Worm (Caenorhabditis elegans) whole organism, L3 larva: ENCODE results near the gene mig-22.

Experiments
- R02D3.7 ChIP-seq: fragments of 150-350 bp; optimal IDR thresholded peaks from 2 replicates; lab custom pipeline; 2014; ENCODE audit warnings: missing biosample characterization, missing genetic modification characterization
- ZK546.5 ChIP-seq: sonication (generic microtip); optimal IDR thresholded peaks from 2 replicates; lab custom pipeline; 2017; ENCODE audit warnings: missing biosample characterization, missing genetic modification characterization
- aly-2 ChIP-seq: fragments of 150-350 bp; optimal IDR thresholded peaks from 2 replicates; lab custom pipeline; 2014; ENCODE audit warnings: missing biosample characterization, missing genetic modification characterization
- ama-1 ChIP-seq: fragments of 150-350 bp; optimal IDR thresholded peaks from 2 replicates; lab custom pipeline; 2018
- ceh-16 ChIP-seq: sonication (generic microtip); optimal IDR thresholded peaks from 2 replicates; lab custom pipeline; 2017; ENCODE audit warnings: missing biosample characterization, missing genetic modification characterization
- ceh-28 ChIP-seq: fragments of 150-350 bp; optimal IDR thresholded peaks from 2 replicates; lab custom pipeline; 2014; ENCODE audit warnings: missing biosample characterization, missing genetic modification reagents, missing genetic modification characterization
- ceh-82 ChIP-seq: fragments of 150-350 bp; optimal IDR thresholded peaks from 2 replicates; lab custom pipeline; 2014; ENCODE audit warnings: missing biosample characterization, missing genetic modification characterization
- ceh-9 ChIP-seq: sonication (generic microtip); optimal IDR thresholded peaks from 2 replicates; lab custom pipeline; 2018; ENCODE audit warnings: missing biosample characterization, missing genetic modification characterization
- daf-12 ChIP-seq: fragments of 150-350 bp; optimal IDR thresholded peaks from 2 replicates; lab custom pipeline; 2014; ENCODE audit warnings: missing biosample characterization, missing genetic modification reagents, missing genetic modification characterization
- egl-27 ChIP-seq: sonication (generic microtip); optimal IDR thresholded peaks from 4 replicates; lab custom pipeline; 2017; ENCODE audit warnings: missing biosample characterization, missing genetic modification reagents, missing genetic modification characterization
- egl-5 ChIP-seq: fragments of 150-350 bp; optimal IDR thresholded peaks from 2 replicates; lab custom pipeline; 2017; ENCODE audit warnings: missing biosample characterization, missing genetic modification reagents, missing genetic modification characterization, inconsistent platforms
- elt-1 ChIP-seq: fragments of 150-350 bp; optimal IDR thresholded peaks from 2 replicates; lab custom pipeline; 2014; ENCODE audit warnings: missing biosample characterization, missing genetic modification characterization
- elt-2 ChIP-seq: sonication (generic microtip); optimal IDR thresholded peaks from 2 replicates; lab custom pipeline; 2016; ENCODE audit warnings: missing genetic modification reagents, mild to moderate bottlenecking, missing genetic modification characterization, missing compliant biosample characterization
- elt-3 ChIP-seq, 3 experiments: fragments of 150-350 bp in 1 of 3; sonication (generic microtip) in 2 of 3; optimal IDR thresholded peaks; 2 replicates in 2 of 3; 4 replicates in 1 of 3; lab custom pipeline; 2014 to 2017; ENCODE audit warnings: missing biosample characterization in 3 of 3, missing genetic modification characterization in 3 of 3
- eor-1 ChIP-seq, 2 experiments: fragments of 150-350 bp; optimal IDR thresholded peaks; 2 replicates each; lab custom pipeline; 2014 to 2018; ENCODE audit warnings: missing biosample characterization in 2 of 2, missing genetic modification characterization in 2 of 2
- fkh-10 ChIP-seq: sonication (generic microtip); optimal IDR thresholded peaks from 2 replicates; lab custom pipeline; 2017; ENCODE audit warnings: missing biosample characterization, missing genetic modification reagents, missing genetic modification characterization
- fkh-2 ChIP-seq: fragments of 150-350 bp; optimal IDR thresholded peaks from 2 replicates; lab custom pipeline; 2014; ENCODE audit warnings: missing biosample characterization, missing genetic modification reagents, missing genetic modification characterization
- fos-1 ChIP-seq: fragments of 150-350 bp; optimal IDR thresholded peaks from 2 replicates; lab custom pipeline; 2014; ENCODE audit warnings: missing biosample characterization, missing genetic modification characterization
- hmg-11 ChIP-seq: sonication (generic microtip); optimal IDR thresholded peaks from 2 replicates; lab custom pipeline; 2016; ENCODE audit warnings: missing genetic modification characterization, missing compliant biosample characterization
- jun-1 ChIP-seq: fragments of 150-350 bp; optimal IDR thresholded peaks from 2 replicates; lab custom pipeline; 2014; ENCODE audit warnings: missing biosample characterization, missing genetic modification reagents, missing genetic modification characterization
- lin-15B ChIP-seq: fragments of 150-350 bp; optimal IDR thresholded peaks from 2 replicates; lab custom pipeline; 2014; ENCODE audit warnings: missing biosample characterization, missing genetic modification characterization
- lin-39 ChIP-seq: fragments of 150-350 bp; optimal IDR thresholded peaks from 2 replicates; lab custom pipeline; 2018; ENCODE audit warnings: missing biosample characterization, missing genetic modification reagents, missing genetic modification characterization
- lsy-12 ChIP-seq: sonication (generic microtip); optimal IDR thresholded peaks from 2 replicates; lab custom pipeline; 2016; ENCODE audit warnings: mild to moderate bottlenecking, missing genetic modification characterization, missing compliant biosample characterization
- mdl-1 ChIP-seq: fragments of 150-350 bp; optimal IDR thresholded peaks from 2 replicates; lab custom pipeline; 2014; ENCODE audit warnings: missing biosample characterization, missing genetic modification characterization
- mml-1 ChIP-seq: fragments of 150-350 bp; sonication (generic microtip); optimal IDR thresholded peaks from 3 replicates; lab custom pipeline; 2014; ENCODE audit warnings: missing biosample characterization, missing genetic modification characterization
- nfya-1 ChIP-seq: sonication (generic microtip); optimal IDR thresholded peaks from 2 replicates; lab custom pipeline; 2017; ENCODE audit warnings: missing genetic modification characterization, mild to moderate bottlenecking, missing compliant biosample characterization, antibody characterized with exemption, moderate library complexity; ENCODE audit not compliant: insufficient read depth
- nhr-11 ChIP-seq: fragments of 150-350 bp; optimal IDR thresholded peaks from 2 replicates; lab custom pipeline; 2014; ENCODE audit warnings: missing biosample characterization, missing genetic modification characterization
- nhr-12 ChIP-seq: fragments of 150-350 bp; optimal IDR thresholded peaks from 2 replicates; lab custom pipeline; 2014; ENCODE audit warnings: missing biosample characterization, missing genetic modification characterization
- nhr-23 ChIP-seq: fragments of 150-350 bp; optimal IDR thresholded peaks from 2 replicates; lab custom pipeline; 2014; ENCODE audit warnings: missing biosample characterization, missing genetic modification reagents, missing genetic modification characterization
- nhr-237 ChIP-seq: fragments of 150-350 bp; optimal IDR thresholded peaks from 2 replicates; lab custom pipeline; 2014; ENCODE audit warnings: missing biosample characterization, missing genetic modification characterization
- nhr-25 ChIP-seq: sonication (generic microtip); optimal IDR thresholded peaks from 2 replicates; lab custom pipeline; 2017; ENCODE audit warnings: missing biosample characterization, missing genetic modification characterization
- nhr-28 ChIP-seq: fragments of 150-350 bp; optimal IDR thresholded peaks from 2 replicates; lab custom pipeline; 2014; ENCODE audit warnings: missing biosample characterization, missing genetic modification characterization
- nhr-43 ChIP-seq: sonication (generic microtip); optimal IDR thresholded peaks from 2 replicates; lab custom pipeline; 2016; ENCODE audit warnings: mild to moderate bottlenecking, missing genetic modification characterization, missing compliant biosample characterization; ENCODE audit not compliant: poor library complexity, severe bottlenecking
- nhr-67 ChIP-seq: fragments of 150-350 bp; optimal IDR thresholded peaks from 2 replicates; lab custom pipeline; 2014; ENCODE audit warnings: missing biosample characterization, missing genetic modification characterization
- nhr-76 ChIP-seq: fragments of 150-350 bp; sonication (generic microtip); optimal IDR thresholded peaks from 5 replicates; lab custom pipeline; 2014; ENCODE audit warnings: missing biosample characterization, missing genetic modification characterization
- nhr-77 ChIP-seq: fragments of 150-350 bp; optimal IDR thresholded peaks from 2 replicates; lab custom pipeline; 2014; ENCODE audit warnings: missing biosample characterization, missing genetic modification characterization
- pha-4 ChIP-seq: fragments of 150-350 bp; optimal IDR thresholded peaks from 2 replicates; lab custom pipeline; 2014; ENCODE audit warnings: missing biosample characterization, missing genetic modification reagents, missing genetic modification characterization
- pqm-1 ChIP-seq: fragments of 150-350 bp; optimal IDR thresholded peaks from 2 replicates; lab custom pipeline; 2017; ENCODE audit warnings: missing biosample characterization, missing genetic modification characterization, inconsistent platforms
- sea-2 ChIP-seq: fragments of 150-350 bp; sonication (generic microtip); optimal IDR thresholded peaks from 4 replicates; lab custom pipeline; 2014; ENCODE audit warnings: missing biosample characterization, missing genetic modification reagents, missing genetic modification characterization
- skn-1 ChIP-seq: fragments of 150-350 bp; optimal IDR thresholded peaks from 2 replicates; lab custom pipeline; 2014; ENCODE audit warnings: missing biosample characterization, missing genetic modification characterization
- snpc-4 ChIP-seq: fragments of 150-350 bp; optimal IDR thresholded peaks from 2 replicates; lab custom pipeline; 2014; ENCODE audit warnings: missing biosample characterization, missing genetic modification characterization
- tbx-2 ChIP-seq: sonication (generic microtip); optimal IDR thresholded peaks from 2 replicates; lab custom pipeline; 2016; ENCODE audit warnings: mild to moderate bottlenecking, missing genetic modification characterization, missing compliant biosample characterization
- unc-39 ChIP-seq: sonication (generic microtip); optimal IDR thresholded peaks from 4 replicates; lab custom pipeline; 2017; ENCODE audit warnings: missing biosample characterization, missing genetic modification characterization
- unc-62 ChIP-seq: fragments of 150-350 bp; sonication (generic microtip); optimal IDR thresholded peaks from 4 replicates; lab custom pipeline; 2014; ENCODE audit warnings: missing biosample characterization, missing genetic modification reagents, missing genetic modification characterization
- zag-1 ChIP-seq: fragments of 150-350 bp; optimal IDR thresholded peaks from 2 replicates; lab custom pipeline; 2014; ENCODE audit warnings: missing biosample characterization, missing genetic modification characterization
- ztf-11 ChIP-seq: fragments of 150-350 bp; optimal IDR thresholded peaks from 2 replicates; lab custom pipeline; 2014; ENCODE audit warnings: missing biosample characterization, missing genetic modification characterization
- ztf-4 ChIP-seq: fragments of 150-350 bp; optimal IDR thresholded peaks from 2 replicates; lab custom pipeline; 2014; ENCODE audit warnings: missing biosample characterization, missing genetic modification characterization

Gene mig-22

ce11 chrIII:8770243-8770642, 3.1 kb upstream of the mig-22 start:
- TF ChIP-seq nhr-28 (tag; lab: Kevin White, UChicago) (no peak), pqm-1 (tag; lab: Kevin White, UChicago) (no peak), egl-5 (tag; lab: Kevin White, UChicago) (no peak), aly-2 (tag; lab: Kevin White, UChicago) (no peak), nfya-1 (tag; lab: Kevin White, UChicago) (no peak), nhr-23 (tag; lab: Kevin White, UChicago) (peak; percentile 30), ceh-9 (no peak), nhr-43 (tag; lab: Kevin White, UChicago) (no peak), nhr-12 (tag; lab: Kevin White, UChicago) (no peak), nhr-25 (tag; lab: Kevin White, UChicago) (peak; percentile 58), jun-1 (tag; lab: Kevin White, UChicago) (no peak)

- TF ChIP-seq unc-39 (no peak), ama-1 (peak; percentile 62), ceh-28 (tag; lab: Kevin White, UChicago) (peak; percentile 29)
Measured at ce11 chrIII:8769253-8769652, 2.1 kb upstream of the mig-22 start, which contains the start of gene K02D10.1. TSS of gene K02D10.1 (plus strand) at chrIII:8769536.

ce11 chrIII:8767889-8768361, 783 bp upstream of the mig-22 start, which contains the start of gene mtss-1:
TSS of gene mtss-1 (plus strand) at chrIII:8768311.
- peak; percentile 32 for TF ChIP-seq R02D3.7 (tag; lab: Kevin White, UChicago)
- TF ChIP-seq egl-27 (tag; lab: Kevin White, UChicago) = no peak
- no peak for TF ChIP-seq pqm-1 (tag; lab: Kevin White, UChicago)
- TF ChIP-seq ZK546.5 = no peak
- TF ChIP-seq lsy-12 = no peak
- no peak for TF ChIP-seq ceh-16 (tag; lab: Kevin White, UChicago)
- TF ChIP-seq eor-1 (tag; optimal IDR thresholded peaks at IDR 0.05; lab: Kevin White, UChicago) = no peak
- TF ChIP-seq lin-39 (tag; lab: Kevin White, UChicago) = no peak
- TF ChIP-seq zag-1 = no peak
- TF ChIP-seq elt-2 (tag; lab: Kevin White, UChicago) = peak; percentile 32
- no peak for TF ChIP-seq ceh-9
- TF ChIP-seq nhr-237 (tag; lab: Kevin White, UChicago) = no peak
- TF ChIP-seq nfya-1 (tag; lab: Kevin White, UChicago) = peak; percentile 59
- TF ChIP-seq jun-1 (tag; lab: Kevin White, UChicago) = no peak
- no peak for TF ChIP-seq egl-5 (tag; lab: Kevin White, UChicago)
- no peak for TF ChIP-seq mdl-1 (tag; lab: Kevin White, UChicago)
- TF ChIP-seq nhr-12 (tag; lab: Kevin White, UChicago) = no peak
- no peak for TF ChIP-seq ama-1
- no peak for TF ChIP-seq sea-2 (GFP tag; lab: Kevin White, UChicago)
- no peak for TF ChIP-seq nhr-76 (tag; lab: Kevin White, UChicago)
- no peak for TF ChIP-seq ceh-82
- peak; percentile 38 for TF ChIP-seq nhr-67
- TF ChIP-seq pha-4 (tag; lab: Kevin White, UChicago) = peak; percentile 57
- TF ChIP-seq nhr-28 (tag; lab: Kevin White, UChicago) = no peak
- peak; percentile 48 for TF ChIP-seq ceh-28 (tag; lab: Kevin White, UChicago)
- TF ChIP-seq nhr-23 (tag; lab: Kevin White, UChicago) = peak; percentile 47
- no peak for TF ChIP-seq elt-1 (tag; lab: Kevin White, UChicago)
- TF ChIP-seq nhr-25 (tag; lab: Kevin White, UChicago) = no peak
- TF ChIP-seq fkh-10 = no peak
- TF ChIP-seq hmg-11 (tag; lab: Kevin White, UChicago) = peak; percentile 86
- TF ChIP-seq tbx-2 = no peak
- TF ChIP-seq fos-1 (tag; lab: Kevin White, UChicago) = no peak
- no peak for TF ChIP-seq lin-15B (tag; lab: Kevin White, UChicago)
- no peak for TF ChIP-seq aly-2 (tag; lab: Kevin White, UChicago)
- no peak for TF ChIP-seq fkh-2
- TF ChIP-seq nhr-11 (tag; lab: Kevin White, UChicago) = no peak
- no peak for TF ChIP-seq ztf-4 (tag; lab: Kevin White, UChicago)
- TF ChIP-seq elt-3 (tag; optimal IDR thresholded peaks at IDR 0.05; lab: Kevin White, UChicago) = no peak
- peak; percentile 28 for TF ChIP-seq snpc-4 (tag; lab: Kevin White, UChicago)
- no peak for TF ChIP-seq unc-62
- TF ChIP-seq mml-1 (tag; lab: Kevin White, UChicago) = no peak
- no peak for TF ChIP-seq daf-12 (tag; lab: Kevin White, UChicago)
- TF ChIP-seq skn-1 (tag; lab: Kevin White, UChicago) = peak; percentile 42
- TF ChIP-seq unc-39 = no peak
- peak; percentile 74 for TF ChIP-seq nhr-43 (tag; lab: Kevin White, UChicago)
- TF ChIP-seq ztf-11 (tag; lab: Kevin White, UChicago) = no peak
- TF ChIP-seq nhr-77 (tag; lab: Kevin White, UChicago) = no peak
